Fruit fly (Drosophila melanogaster): ENCODE measurements around the gene fabp.

The fabp gene

dm6 chr3R:11566769-11567570 is at the start of gene fabp, which contains the start of gene sea:
fabp (minus strand) TSS chr3R:11567054.
sea (minus strand) TSS chr3R:11567054.
- TF ChIP-seq Ets98B (GFP tag; IDR thresholded peaks at IDR 0.05) (peak; percentile 61; the same call in 1 of the 2 replicates), CG4496 (GFP tag; IDR thresholded peaks at IDR 0.05) (peak; percentile 79; the same call in 2 of the 3 replicates), Snoo (tag; optimal IDR thresholded peaks at IDR 0.05) (peak; percentile 39), gl (tag; optimal IDR thresholded peaks at IDR 0.05) (peak; percentile 27), EcR (GFP tag; optimal IDR thresholded peaks at IDR 0.05) (peak; percentile 55), CG9948 (tag; optimal IDR thresholded peaks at IDR 0.05) (no peak), CG13204 (GFP tag; optimal IDR thresholded peaks at IDR 0.05) (peak; percentile 52), Pif1A (GFP tag; optimal IDR thresholded peaks at IDR 0.05) (peak; percentile 49), CG14655 (GFP tag; optimal IDR thresholded peaks at IDR 0.05) (no peak), CG34367 (tag; optimal IDR thresholded peaks at IDR 0.05) (peak; percentile 25), Pif1B (GFP tag; optimal IDR thresholded peaks at IDR 0.05) (peak; percentile 27), CG32121 (GFP tag; IDR thresholded peaks at IDR 0.05) (peak; percentile 63), CG15710 (tag; optimal IDR thresholded peaks at IDR 0.05) (peak; percentile 11), CG12605 (GFP tag; IDR thresholded peaks at IDR 0.05) (peak; percentile 59), CG8159 (tag; optimal IDR thresholded peaks at IDR 0.05) (no peak), rn (GFP tag; IDR thresholded peaks at IDR 0.05) (no peak)

dm6 chr3R:11616219-11616618 is 49.4 kb upstream of the fabp start:
- TF ChIP-seq Ets98B (GFP tag; IDR thresholded peaks at IDR 0.05) (no peak), Snoo (tag; optimal IDR thresholded peaks at IDR 0.05) (no peak), Pif1B (GFP tag; optimal IDR thresholded peaks at IDR 0.05) (peak; percentile 29), rn (GFP tag; IDR thresholded peaks at IDR 0.05) (no peak), EcR (GFP tag; optimal IDR thresholded peaks at IDR 0.05) (no peak), CG10348 (GFP tag; IDR thresholded peaks at IDR 0.05) (no peak), CG12605 (GFP tag; IDR thresholded peaks at IDR 0.05) (no peak), CG14655 (GFP tag; optimal IDR thresholded peaks at IDR 0.05) (peak; percentile 76), D1 (tag; optimal IDR thresholded peaks at IDR 0.05) (no peak), CG15710 (tag; optimal IDR thresholded peaks at IDR 0.05) (peak; percentile 47), Pif1A (GFP tag; optimal IDR thresholded peaks at IDR 0.05) (no peak), gl (tag; optimal IDR thresholded peaks at IDR 0.05) (no peak), CG13204 (GFP tag; optimal IDR thresholded peaks at IDR 0.05) (no peak), CG34367 (tag; optimal IDR thresholded peaks at IDR 0.05) (peak; percentile 24), CG32121 (GFP tag; IDR thresholded peaks at IDR 0.05) (peak; percentile 28; the same call in 1 of the 2 replicates), CG9948 (tag; optimal IDR thresholded peaks at IDR 0.05) (peak; percentile 55), CG8301 (tag; optimal IDR thresholded peaks at IDR 0.05) (peak; percentile 63), CG8159 (tag; optimal IDR thresholded peaks at IDR 0.05) (peak; percentile 36), fd96Ca (GFP tag; IDR thresholded peaks at IDR 0.05) (no peak), CG4496 (GFP tag; IDR thresholded peaks at IDR 0.05) (peak; percentile 4; the same call in 1 of the 3 replicates), CG17806 (tag; optimal IDR thresholded peaks at IDR 0.05) (peak; percentile 21)

- TF ChIP-seq CG15710 (tag; optimal IDR thresholded peaks at IDR 0.05) (no peak), CG34367 (tag; optimal IDR thresholded peaks at IDR 0.05) (no peak), CG8159 (tag; optimal IDR thresholded peaks at IDR 0.05) (peak; percentile 26), CG17806 (tag; optimal IDR thresholded peaks at IDR 0.05) (no peak), CG8301 (tag; optimal IDR thresholded peaks at IDR 0.05) (no peak), Pif1A (GFP tag; optimal IDR thresholded peaks at IDR 0.05) (no peak), Ets98B (GFP tag; IDR thresholded peaks at IDR 0.05) (no peak), CG10348 (GFP tag; IDR thresholded peaks at IDR 0.05) (no peak), D1 (tag; optimal IDR thresholded peaks at IDR 0.05) (no peak), Pif1B (GFP tag; optimal IDR thresholded peaks at IDR 0.05) (no peak), gl (tag; optimal IDR thresholded peaks at IDR 0.05) (no peak), EcR (GFP tag; optimal IDR thresholded peaks at IDR 0.05) (peak; percentile 71), CG9948 (tag; optimal IDR thresholded peaks at IDR 0.05) (no peak), CG12605 (GFP tag; IDR thresholded peaks at IDR 0.05) (no peak), CG14655 (GFP tag; optimal IDR thresholded peaks at IDR 0.05) (no peak), CG13204 (GFP tag; optimal IDR thresholded peaks at IDR 0.05) (peak; percentile 6), Snoo (tag; optimal IDR thresholded peaks at IDR 0.05) (no peak)
Observed at dm6 chr3R:11615415-11616104, 48.7 kb upstream of the fabp start.

dm6 chr3R:11614507-11614906 is 47.7 kb upstream of the fabp start:
- TF ChIP-seq CG8159 (tag; optimal IDR thresholded peaks at IDR 0.05) (peak; percentile 33), Snoo (tag; optimal IDR thresholded peaks at IDR 0.05) (peak; percentile 37), Pif1A (GFP tag; optimal IDR thresholded peaks at IDR 0.05) (peak; percentile 39), D1 (tag; optimal IDR thresholded peaks at IDR 0.05) (no peak), CG12605 (GFP tag; IDR thresholded peaks at IDR 0.05) (no peak), CG15710 (tag; optimal IDR thresholded peaks at IDR 0.05) (peak; percentile 36), CG9948 (tag; optimal IDR thresholded peaks at IDR 0.05) (no peak), CG17806 (tag; optimal IDR thresholded peaks at IDR 0.05) (peak; percentile 39), fd96Ca (GFP tag; IDR thresholded peaks at IDR 0.05) (peak; percentile 46; the same call in 1 of the 3 replicates), CG14655 (GFP tag; optimal IDR thresholded peaks at IDR 0.05) (peak; percentile 3), CG8301 (tag; optimal IDR thresholded peaks at IDR 0.05) (peak; percentile 2), CG34367 (tag; optimal IDR thresholded peaks at IDR 0.05) (peak; percentile 22), CG10348 (GFP tag; IDR thresholded peaks at IDR 0.05) (no peak), CG4496 (GFP tag; IDR thresholded peaks at IDR 0.05) (peak; percentile 63; the same call in 2 of the 3 replicates), Ets98B (GFP tag; IDR thresholded peaks at IDR 0.05) (peak; percentile 39), EcR (GFP tag; optimal IDR thresholded peaks at IDR 0.05) (no peak), Pif1B (GFP tag; optimal IDR thresholded peaks at IDR 0.05) (peak; percentile 31), CG32121 (GFP tag; IDR thresholded peaks at IDR 0.05) (peak; percentile 56), gl (tag; optimal IDR thresholded peaks at IDR 0.05) (no peak), rn (GFP tag; IDR thresholded peaks at IDR 0.05) (no peak), CG13204 (GFP tag; optimal IDR thresholded peaks at IDR 0.05) (no peak)

Measured in whole organism, pupa.